Worm (Caenorhabditis elegans) whole organism, mixed stage, embryonic: Measurements from ENCODE around the gene srh-218.
A peak's percentile ranks its signal among the peaks of the same experiment; 100 is the strongest.

Experiments used
- M03D4.4 ChIP-seq: sonication (generic microtip); optimal IDR thresholded peaks from 2 replicates; lab custom pipeline; 2017; ENCODE audit warnings: mild to moderate bottlenecking, missing genetic modification characterization, missing compliant biosample characterization
- bed-3 ChIP-seq: fragments of 200-800 bp; sonication (Bioruptor generic); optimal IDR thresholded peaks from 3 replicates; lab custom pipeline; 2018; ENCODE audit warnings: mild to moderate bottlenecking, missing genetic modification characterization, moderate library complexity, missing compliant biosample characterization
- blmp-1 ChIP-seq: fragments of 150-350 bp; optimal IDR thresholded peaks from 2 replicates; lab custom pipeline; 2014; ENCODE audit warnings: missing biosample characterization, missing genetic modification characterization
- ceh-39 ChIP-seq: fragments of 150-350 bp; optimal IDR thresholded peaks from 2 replicates; lab custom pipeline; 2014; ENCODE audit warnings: missing biosample characterization, missing genetic modification characterization
- ceh-43 ChIP-seq: fragments of 200-800 bp; sonication (Bioruptor generic); optimal IDR thresholded peaks from 2 replicates; lab custom pipeline; 2018; ENCODE audit warnings: mild to moderate bottlenecking, missing genetic modification characterization, moderate library complexity, missing compliant biosample characterization
- ceh-83 ChIP-seq: fragments of 200-800 bp; sonication (Bioruptor generic); optimal IDR thresholded peaks from 2 replicates; lab custom pipeline; 2018; ENCODE audit warnings: mild to moderate bottlenecking, missing genetic modification characterization, missing compliant biosample characterization
- ces-1 ChIP-seq: fragments of 150-350 bp; optimal IDR thresholded peaks from 2 replicates; lab custom pipeline; 2014; ENCODE audit warnings: missing biosample characterization, missing genetic modification reagents, missing genetic modification characterization
- cnd-1 ChIP-seq: fragments of 200-800 bp; sonication (Bioruptor generic); optimal IDR thresholded peaks from 2 replicates; lab custom pipeline; 2018; ENCODE audit warnings: mild to moderate bottlenecking, missing genetic modification characterization, missing compliant biosample characterization
- drap-1 ChIP-seq: fragments of 200-800 bp; sonication (Bioruptor generic); optimal IDR thresholded peaks from 3 replicates; lab custom pipeline; 2018; ENCODE audit warnings: mild to moderate bottlenecking, missing genetic modification characterization, missing compliant biosample characterization
- elt-1 ChIP-seq: sonication (generic microtip); optimal IDR thresholded peaks from 2 replicates; lab custom pipeline; 2017; ENCODE audit warnings: missing genetic modification characterization, mild to moderate bottlenecking, missing compliant biosample characterization, antibody characterized with exemption, moderate library complexity, borderline replicate concordance; ENCODE audit not compliant: insufficient read depth
- elt-3 ChIP-seq: fragments of 150-350 bp; optimal IDR thresholded peaks from 2 replicates; lab custom pipeline; 2014; ENCODE audit warnings: missing biosample characterization, missing genetic modification characterization
- ham-2 ChIP-seq: fragments of 200-800 bp; sonication (Bioruptor generic); optimal IDR thresholded peaks from 2 replicates; lab custom pipeline; 2018; ENCODE audit warnings: mild to moderate bottlenecking, missing genetic modification characterization, missing compliant biosample characterization
- lin-13 ChIP-seq: fragments of 150-350 bp; optimal IDR thresholded peaks from 2 replicates; lab custom pipeline; 2014; ENCODE audit warnings: missing biosample characterization, missing genetic modification characterization
- lin-32 ChIP-seq: fragments of 200-800 bp; sonication (Bioruptor generic); optimal IDR thresholded peaks from 2 replicates; lab custom pipeline; 2018; ENCODE audit warnings: mild to moderate bottlenecking, missing genetic modification characterization, missing compliant biosample characterization
- lsy-2 ChIP-seq: fragments of 150-350 bp; optimal IDR thresholded peaks from 2 replicates; lab custom pipeline; 2014; ENCODE audit warnings: missing biosample characterization, missing genetic modification characterization
- mab-5 ChIP-seq: fragments of 150-350 bp; optimal IDR thresholded peaks from 2 replicates; lab custom pipeline; 2014; ENCODE audit warnings: missing biosample characterization, missing genetic modification characterization
- mep-1 ChIP-seq: fragments of 150-350 bp; optimal IDR thresholded peaks from 2 replicates; lab custom pipeline; 2017; ENCODE audit warnings: missing biosample characterization, missing genetic modification reagents, missing genetic modification characterization, inconsistent platforms
- mls-2 ChIP-seq: sonication (generic microtip); optimal IDR thresholded peaks from 2 replicates; lab custom pipeline; 2016; ENCODE audit warnings: mild to moderate bottlenecking, missing genetic modification characterization, moderate library complexity, missing compliant biosample characterization
- nhr-12 ChIP-seq: fragments of 150-350 bp; optimal IDR thresholded peaks from 2 replicates; lab custom pipeline; 2014; ENCODE audit warnings: missing biosample characterization, missing genetic modification characterization
- nhr-2 ChIP-seq: fragments of 150-350 bp; optimal IDR thresholded peaks from 2 replicates; lab custom pipeline; 2014; ENCODE audit warnings: missing biosample characterization, missing genetic modification characterization
- nhr-237 ChIP-seq: fragments of 150-350 bp; optimal IDR thresholded peaks from 2 replicates; lab custom pipeline; 2014; ENCODE audit warnings: missing biosample characterization, missing genetic modification characterization
- nhr-28 ChIP-seq: fragments of 150-350 bp; optimal IDR thresholded peaks from 2 replicates; lab custom pipeline; 2014; ENCODE audit warnings: missing biosample characterization, missing genetic modification characterization
- nhr-76 ChIP-seq: sonication (generic microtip); optimal IDR thresholded peaks from 2 replicates; lab custom pipeline; 2017; ENCODE audit warnings: missing biosample characterization, missing genetic modification characterization
- pha-4 ChIP-seq: fragments of 150-350 bp; optimal IDR thresholded peaks from 2 replicates; lab custom pipeline; 2018; ENCODE audit warnings: missing biosample characterization, missing genetic modification reagents, missing genetic modification characterization
- sem-2 ChIP-seq: fragments of 200-800 bp; sonication (Bioruptor generic); optimal IDR thresholded peaks from 2 replicates; lab custom pipeline; 2018; ENCODE audit warnings: mild to moderate bottlenecking, missing genetic modification characterization, missing compliant biosample characterization
- snpc-4 ChIP-seq: fragments of 150-350 bp; optimal IDR thresholded peaks from 2 replicates; lab custom pipeline; 2014; ENCODE audit warnings: missing biosample characterization, missing genetic modification characterization
- sptf-1 ChIP-seq: sonication (generic microtip); optimal IDR thresholded peaks from 2 replicates; lab custom pipeline; 2017; ENCODE audit warnings: mild to moderate bottlenecking, missing genetic modification characterization, moderate library complexity, missing compliant biosample characterization
- tbx-8 ChIP-seq: fragments of 200-800 bp; sonication (Bioruptor generic); optimal IDR thresholded peaks from 2 replicates; lab custom pipeline; 2018; ENCODE audit warnings: mild to moderate bottlenecking, missing genetic modification characterization, moderate library complexity, missing compliant biosample characterization
- unc-120 ChIP-seq: sonication (generic microtip); optimal IDR thresholded peaks from 2 replicates; lab custom pipeline; 2017; ENCODE audit warnings: missing genetic modification characterization, missing compliant biosample characterization; ENCODE audit not compliant: poor library complexity, severe bottlenecking
- unc-39 ChIP-seq: fragments of 150-350 bp; optimal IDR thresholded peaks from 2 replicates; lab custom pipeline; 2014; ENCODE audit warnings: missing biosample characterization, missing genetic modification characterization
- unc-62 ChIP-seq: fragments of 150-350 bp; optimal IDR thresholded peaks from 2 replicates; lab custom pipeline; 2014; ENCODE audit warnings: missing biosample characterization, missing genetic modification reagents, missing genetic modification characterization
- ztf-11 ChIP-seq: fragments of 150-350 bp; optimal IDR thresholded peaks from 2 replicates; lab custom pipeline; 2014; ENCODE audit warnings: missing biosample characterization, missing genetic modification characterization

The srh-218 gene

ce11 chrV:15495169-15495568 is 1.4 kb downstream of the srh-218 start, which contains the start of gene srh-219:
TSS of gene srh-219 (plus strand) at chrV:15495469.
- TF ChIP-seq mls-2 (tag; lab: Kevin White, UChicago) (no peak), nhr-76 (tag; lab: Kevin White, UChicago) (no peak), cnd-1 (no peak), bed-3 (GFP tag; lab: Kevin White, UChicago) (no peak)

- TF ChIP-seq cnd-1 (peak; percentile 17), lin-13 (tag; lab: Kevin White, UChicago) (peak; percentile 4), nhr-237 (tag; lab: Kevin White, UChicago) (no peak), M03D4.4 (tag; lab: Kevin White, UChicago) (no peak), ham-2 (GFP tag; lab: Kevin White, UChicago) (peak; percentile 66), ces-1 (GFP tag; lab: Kevin White, UChicago) (no peak), lsy-2 (tag; lab: Kevin White, UChicago) (no peak), pha-4 (tag; lab: Kevin White, UChicago) (peak; percentile 100), nhr-12 (tag; lab: Kevin White, UChicago) (no peak), drap-1 (no peak), ztf-11 (tag; lab: Kevin White, UChicago) (no peak)
These were observed 4.0 kb downstream of the srh-218 start for ce11 chrV:15497731-15498130.

ce11 chrV:15498434-15498833 is 4.7 kb downstream of the srh-218 start, which contains the start of gene C06B8.7:
TSS of gene C06B8.7 (plus strand) at chrV:15498734.
- no peak for TF ChIP-seq ham-2 (GFP tag; lab: Kevin White, UChicago)
- no peak for TF ChIP-seq unc-120
- no peak for TF ChIP-seq lin-32 (GFP tag; lab: Kevin White, UChicago)
- TF ChIP-seq nhr-28 (tag; lab: Kevin White, UChicago), result no peak
- no peak for TF ChIP-seq sptf-1
- no peak for TF ChIP-seq ceh-39 (tag; lab: Kevin White, UChicago)
- no peak for TF ChIP-seq cnd-1
- no peak for TF ChIP-seq drap-1
- no peak for TF ChIP-seq lsy-2 (tag; lab: Kevin White, UChicago)
- TF ChIP-seq elt-3 (tag; lab: Kevin White, UChicago), result no peak
- TF ChIP-seq lin-13 (tag; lab: Kevin White, UChicago), result no peak
- TF ChIP-seq M03D4.4 (tag; lab: Kevin White, UChicago), result no peak
- no peak for TF ChIP-seq ceh-83 (GFP tag; lab: Kevin White, UChicago)
- TF ChIP-seq unc-39 (tag; lab: Kevin White, UChicago), result no peak
- no peak for TF ChIP-seq nhr-76 (tag; lab: Kevin White, UChicago)
- TF ChIP-seq ceh-43 (GFP tag; lab: Kevin White, UChicago), result no peak

ce11 chrV:15499099-15499498 is 5.3 kb downstream of the srh-218 start:
- no peak for TF ChIP-seq sem-2 (GFP tag; lab: Kevin White, UChicago)
- TF ChIP-seq elt-3 (tag; lab: Kevin White, UChicago), result no peak
- no peak for TF ChIP-seq unc-62 (GFP tag; lab: Kevin White, UChicago)
- TF ChIP-seq tbx-8 (GFP tag; lab: Kevin White, UChicago), result no peak
- TF ChIP-seq unc-39 (tag; lab: Kevin White, UChicago), result no peak
- TF ChIP-seq ceh-43 (GFP tag; lab: Kevin White, UChicago), result no peak
- no peak for TF ChIP-seq lin-13 (tag; lab: Kevin White, UChicago)
- no peak for TF ChIP-seq nhr-2 (tag; lab: Kevin White, UChicago)
- no peak for TF ChIP-seq pha-4 (tag; lab: Kevin White, UChicago)
- no peak for TF ChIP-seq elt-1 (tag; lab: Kevin White, UChicago)
- no peak for TF ChIP-seq mep-1 (tag; lab: Kevin White, UChicago)
- TF ChIP-seq ceh-39 (tag; lab: Kevin White, UChicago), result no peak
- no peak for TF ChIP-seq mab-5 (tag; lab: Kevin White, UChicago)
- no peak for TF ChIP-seq nhr-12 (tag; lab: Kevin White, UChicago)
- TF ChIP-seq snpc-4 (tag; lab: Kevin White, UChicago), result no peak
- no peak for TF ChIP-seq sptf-1
- TF ChIP-seq blmp-1 (tag; lab: Kevin White, UChicago), result no peak
- no peak for TF ChIP-seq ceh-83 (GFP tag; lab: Kevin White, UChicago)
- no peak for TF ChIP-seq unc-120
- TF ChIP-seq M03D4.4 (tag; lab: Kevin White, UChicago), result no peak
